Worm (Caenorhabditis elegans) whole organism, mixed stage, embryonic: ENCODE data around the gene tag-243.

Experiments used
- M03D4.4 ChIP-seq: sonication (generic microtip); optimal IDR thresholded peaks from 2 replicates; lab custom pipeline; 2017; ENCODE audit warnings: mild to moderate bottlenecking, missing genetic modification characterization, missing compliant biosample characterization
- bed-3 ChIP-seq: fragments of 200-800 bp; sonication (Bioruptor generic); optimal IDR thresholded peaks from 3 replicates; lab custom pipeline; 2018; ENCODE audit warnings: mild to moderate bottlenecking, missing genetic modification characterization, moderate library complexity, missing compliant biosample characterization
- blmp-1 ChIP-seq: fragments of 150-350 bp; optimal IDR thresholded peaks from 2 replicates; lab custom pipeline; 2014; ENCODE audit warnings: missing biosample characterization, missing genetic modification characterization
- ceh-39 ChIP-seq: fragments of 150-350 bp; optimal IDR thresholded peaks from 2 replicates; lab custom pipeline; 2014; ENCODE audit warnings: missing biosample characterization, missing genetic modification characterization
- ceh-43 ChIP-seq: fragments of 200-800 bp; sonication (Bioruptor generic); optimal IDR thresholded peaks from 2 replicates; lab custom pipeline; 2018; ENCODE audit warnings: mild to moderate bottlenecking, missing genetic modification characterization, moderate library complexity, missing compliant biosample characterization
- ceh-83 ChIP-seq: fragments of 200-800 bp; sonication (Bioruptor generic); optimal IDR thresholded peaks from 2 replicates; lab custom pipeline; 2018; ENCODE audit warnings: mild to moderate bottlenecking, missing genetic modification characterization, missing compliant biosample characterization
- ces-1 ChIP-seq: fragments of 150-350 bp; optimal IDR thresholded peaks from 2 replicates; lab custom pipeline; 2014; ENCODE audit warnings: missing biosample characterization, missing genetic modification reagents, missing genetic modification characterization
- cnd-1 ChIP-seq: fragments of 200-800 bp; sonication (Bioruptor generic); optimal IDR thresholded peaks from 2 replicates; lab custom pipeline; 2018; ENCODE audit warnings: mild to moderate bottlenecking, missing genetic modification characterization, missing compliant biosample characterization
- drap-1 ChIP-seq: fragments of 200-800 bp; sonication (Bioruptor generic); optimal IDR thresholded peaks from 3 replicates; lab custom pipeline; 2018; ENCODE audit warnings: mild to moderate bottlenecking, missing genetic modification characterization, missing compliant biosample characterization
- elt-1 ChIP-seq: sonication (generic microtip); optimal IDR thresholded peaks from 2 replicates; lab custom pipeline; 2017; ENCODE audit warnings: missing genetic modification characterization, mild to moderate bottlenecking, missing compliant biosample characterization, antibody characterized with exemption, moderate library complexity, borderline replicate concordance; ENCODE audit not compliant: insufficient read depth
- elt-3 ChIP-seq: fragments of 150-350 bp; optimal IDR thresholded peaks from 2 replicates; lab custom pipeline; 2014; ENCODE audit warnings: missing biosample characterization, missing genetic modification characterization
- flh-1 ChIP-seq: fragments of 200-800 bp; sonication (Bioruptor generic); optimal IDR thresholded peaks from 2 replicates; lab custom pipeline; 2018; ENCODE audit warnings: mild to moderate bottlenecking, missing genetic modification characterization, moderate library complexity, missing compliant biosample characterization
- ham-2 ChIP-seq: fragments of 200-800 bp; sonication (Bioruptor generic); optimal IDR thresholded peaks from 2 replicates; lab custom pipeline; 2018; ENCODE audit warnings: mild to moderate bottlenecking, missing genetic modification characterization, missing compliant biosample characterization
- hlh-1 ChIP-seq: fragments of 150-350 bp; optimal IDR thresholded peaks from 2 replicates; lab custom pipeline; 2014; ENCODE audit warnings: missing biosample characterization, missing genetic modification reagents, missing genetic modification characterization
- lin-13 ChIP-seq: fragments of 150-350 bp; optimal IDR thresholded peaks from 2 replicates; lab custom pipeline; 2014; ENCODE audit warnings: missing biosample characterization, missing genetic modification characterization
- lin-32 ChIP-seq: fragments of 200-800 bp; sonication (Bioruptor generic); optimal IDR thresholded peaks from 2 replicates; lab custom pipeline; 2018; ENCODE audit warnings: mild to moderate bottlenecking, missing genetic modification characterization, missing compliant biosample characterization
- lsy-2 ChIP-seq: fragments of 150-350 bp; optimal IDR thresholded peaks from 2 replicates; lab custom pipeline; 2014; ENCODE audit warnings: missing biosample characterization, missing genetic modification characterization
- mab-5 ChIP-seq: fragments of 150-350 bp; optimal IDR thresholded peaks from 2 replicates; lab custom pipeline; 2014; ENCODE audit warnings: missing biosample characterization, missing genetic modification characterization
- mep-1 ChIP-seq: fragments of 150-350 bp; optimal IDR thresholded peaks from 2 replicates; lab custom pipeline; 2017; ENCODE audit warnings: missing biosample characterization, missing genetic modification reagents, missing genetic modification characterization, inconsistent platforms
- mls-2 ChIP-seq: sonication (generic microtip); optimal IDR thresholded peaks from 2 replicates; lab custom pipeline; 2016; ENCODE audit warnings: mild to moderate bottlenecking, missing genetic modification characterization, moderate library complexity, missing compliant biosample characterization
- nhr-12 ChIP-seq: fragments of 150-350 bp; optimal IDR thresholded peaks from 2 replicates; lab custom pipeline; 2014; ENCODE audit warnings: missing biosample characterization, missing genetic modification characterization
- nhr-2 ChIP-seq: fragments of 150-350 bp; optimal IDR thresholded peaks from 2 replicates; lab custom pipeline; 2014; ENCODE audit warnings: missing biosample characterization, missing genetic modification characterization
- nhr-237 ChIP-seq: fragments of 150-350 bp; optimal IDR thresholded peaks from 2 replicates; lab custom pipeline; 2014; ENCODE audit warnings: missing biosample characterization, missing genetic modification characterization
- nhr-28 ChIP-seq: fragments of 150-350 bp; optimal IDR thresholded peaks from 2 replicates; lab custom pipeline; 2014; ENCODE audit warnings: missing biosample characterization, missing genetic modification characterization
- nhr-76 ChIP-seq: sonication (generic microtip); optimal IDR thresholded peaks from 2 replicates; lab custom pipeline; 2017; ENCODE audit warnings: missing biosample characterization, missing genetic modification characterization
- pha-4 ChIP-seq: fragments of 150-350 bp; optimal IDR thresholded peaks from 2 replicates; lab custom pipeline; 2018; ENCODE audit warnings: missing biosample characterization, missing genetic modification reagents, missing genetic modification characterization
- sem-2 ChIP-seq: fragments of 200-800 bp; sonication (Bioruptor generic); optimal IDR thresholded peaks from 2 replicates; lab custom pipeline; 2018; ENCODE audit warnings: mild to moderate bottlenecking, missing genetic modification characterization, missing compliant biosample characterization
- snpc-4 ChIP-seq: fragments of 150-350 bp; optimal IDR thresholded peaks from 2 replicates; lab custom pipeline; 2014; ENCODE audit warnings: missing biosample characterization, missing genetic modification characterization
- sptf-1 ChIP-seq: sonication (generic microtip); optimal IDR thresholded peaks from 2 replicates; lab custom pipeline; 2017; ENCODE audit warnings: mild to moderate bottlenecking, missing genetic modification characterization, moderate library complexity, missing compliant biosample characterization
- tbx-8 ChIP-seq: fragments of 200-800 bp; sonication (Bioruptor generic); optimal IDR thresholded peaks from 2 replicates; lab custom pipeline; 2018; ENCODE audit warnings: mild to moderate bottlenecking, missing genetic modification characterization, moderate library complexity, missing compliant biosample characterization
- unc-120 ChIP-seq: sonication (generic microtip); optimal IDR thresholded peaks from 2 replicates; lab custom pipeline; 2017; ENCODE audit warnings: missing genetic modification characterization, missing compliant biosample characterization; ENCODE audit not compliant: poor library complexity, severe bottlenecking
- unc-39 ChIP-seq: fragments of 150-350 bp; optimal IDR thresholded peaks from 2 replicates; lab custom pipeline; 2014; ENCODE audit warnings: missing biosample characterization, missing genetic modification characterization
- unc-62 ChIP-seq: fragments of 150-350 bp; optimal IDR thresholded peaks from 2 replicates; lab custom pipeline; 2014; ENCODE audit warnings: missing biosample characterization, missing genetic modification reagents, missing genetic modification characterization
- zip-8 ChIP-seq: fragments of 150-350 bp; optimal IDR thresholded peaks from 2 replicates; lab custom pipeline; 2014; ENCODE audit warnings: missing biosample characterization, missing genetic modification characterization
- ztf-11 ChIP-seq: fragments of 150-350 bp; optimal IDR thresholded peaks from 2 replicates; lab custom pipeline; 2014; ENCODE audit warnings: missing biosample characterization, missing genetic modification characterization

The tag-243 gene

ce11 chrIII:4649811-4650544 is 38.3 kb downstream of the tag-243 start, which contains the start of gene ppm-2:
ppm-2 (plus strand) TSS chrIII:4650494.
- TF ChIP-seq ceh-43 (GFP tag; lab: Kevin White, UChicago) (no peak), mep-1 (tag; lab: Kevin White, UChicago) (no peak), sem-2 (no peak), bed-3 (no peak), blmp-1 (tag; lab: Kevin White, UChicago) (no peak), tbx-8 (GFP tag; lab: Kevin White, UChicago) (no peak), nhr-28 (tag; lab: Kevin White, UChicago) (no peak), pha-4 (tag; lab: Kevin White, UChicago) (no peak), cnd-1 (no peak), sptf-1 (tag; lab: Kevin White, UChicago) (no peak), zip-8 (tag; lab: Kevin White, UChicago) (no peak), nhr-237 (tag; lab: Kevin White, UChicago) (no peak), flh-1 (GFP tag; lab: Kevin White, UChicago) (no peak), ham-2 (no peak), M03D4.4 (tag; lab: Kevin White, UChicago) (no peak), lin-32 (GFP tag; lab: Kevin White, UChicago) (no peak), elt-3 (tag; lab: Kevin White, UChicago) (no peak), mls-2 (tag; lab: Kevin White, UChicago) (no peak), lsy-2 (no peak)

- TF ChIP-seq mep-1 (tag; lab: Kevin White, UChicago) (peak; percentile 85), nhr-237 (tag; lab: Kevin White, UChicago) (peak; percentile 90), hlh-1 (peak; percentile 90), nhr-76 (tag; lab: Kevin White, UChicago) (no peak), ceh-43 (GFP tag; lab: Kevin White, UChicago) (no peak), sem-2 (no peak), unc-120 (tag; lab: Kevin White, UChicago) (peak; percentile 58), flh-1 (GFP tag; lab: Kevin White, UChicago) (no peak), unc-62 (GFP tag; lab: Kevin White, UChicago) (peak; percentile 83), cnd-1 (no peak), bed-3 (no peak), ceh-39 (peak; percentile 3), elt-1 (no peak), M03D4.4 (tag; lab: Kevin White, UChicago) (peak; percentile 58), unc-39 (tag; lab: Kevin White, UChicago) (no peak), mls-2 (tag; lab: Kevin White, UChicago) (no peak), pha-4 (tag; lab: Kevin White, UChicago) (peak; percentile 92), blmp-1 (tag; lab: Kevin White, UChicago) (no peak), lin-32 (GFP tag; lab: Kevin White, UChicago) (no peak), ces-1 (GFP tag; lab: Kevin White, UChicago) (peak; percentile 60), nhr-2 (tag; lab: Kevin White, UChicago) (no peak), nhr-28 (tag; lab: Kevin White, UChicago) (no peak), snpc-4 (tag; lab: Kevin White, UChicago) (no peak), lin-13 (peak; percentile 42), lsy-2 (peak; percentile 68), ham-2 (peak; percentile 27), tbx-8 (GFP tag; lab: Kevin White, UChicago) (no peak), mab-5 (tag; lab: Kevin White, UChicago) (no peak), drap-1 (GFP tag; lab: Kevin White, UChicago) (peak; percentile 50), ztf-11 (tag; lab: Kevin White, UChicago) (peak; percentile 32), elt-3 (tag; lab: Kevin White, UChicago) (peak; percentile 75), ceh-83 (no peak), sptf-1 (tag; lab: Kevin White, UChicago) (no peak), nhr-12 (tag; lab: Kevin White, UChicago) (no peak), zip-8 (tag; lab: Kevin White, UChicago) (no peak)
Measured at ce11 chrIII:4649363-4649768, 38.9 kb downstream of the tag-243 start.

- TF ChIP-seq sem-2, result no peak
- TF ChIP-seq elt-1, result no peak
- no peak for TF ChIP-seq M03D4.4 (tag; lab: Kevin White, UChicago)
- TF ChIP-seq ceh-83, result no peak
- no peak for TF ChIP-seq lsy-2
- no peak for TF ChIP-seq lin-32 (GFP tag; lab: Kevin White, UChicago)
Measured at ce11 chrIII:4647878-4648277, 40.4 kb downstream of the tag-243 start, which contains the start of gene T23F11.6. T23F11.6 (minus strand) TSS chrIII:4647922.
